Worm (Caenorhabditis elegans): ENCODE data around the gene rabx-5.

Gene rabx-5

DNA sequence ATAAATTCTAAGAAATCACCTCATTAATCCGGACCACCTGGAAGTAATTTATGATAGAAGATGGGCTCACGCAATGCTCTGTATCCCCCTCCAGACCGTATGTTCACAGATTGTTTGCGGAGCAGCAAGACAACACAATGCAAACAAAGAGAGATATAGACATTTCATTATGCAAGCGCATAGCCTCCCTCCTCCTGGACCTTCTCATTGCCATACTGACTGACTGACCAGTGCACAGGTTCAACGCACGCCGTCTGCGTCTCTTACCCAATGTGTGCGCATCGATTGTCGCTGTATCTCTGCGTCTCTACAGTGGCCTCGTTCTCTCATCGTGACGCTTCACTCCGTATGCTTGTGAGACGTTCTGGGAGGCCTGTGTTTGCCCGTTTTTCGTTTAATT is 46.5 kb downstream of the rabx-5 start:
- TF ChIP-seq efl-1 (optimal IDR thresholded peaks at IDR 0.05) (peak; percentile 66 to 81), efl-1 (GFP tag; optimal IDR thresholded peaks at IDR 0.05 in 1 of 2) (peak; percentile 43 to 89), unc-30 (tag; optimal IDR thresholded peaks at IDR 0.05) (no peak), pax-3 (tag; optimal IDR thresholded peaks at IDR 0.05) (no peak), hlh-4 (tag; optimal IDR thresholded peaks at IDR 0.05) (no peak), ces-1 (GFP tag; optimal IDR thresholded peaks at IDR 0.05) (no peak), unc-62 (GFP tag; optimal IDR thresholded peaks at IDR 0.05) (no peak), nhr-28 (tag; optimal IDR thresholded peaks at IDR 0.05) (no peak), zag-1 (tag; optimal IDR thresholded peaks at IDR 0.05) (no peak), fkh-10 (GFP tag; optimal IDR thresholded peaks at IDR 0.05) (no peak), swsn-7 (tag; optimal IDR thresholded peaks at IDR 0.05) (peak; percentile 53), zip-4 (GFP tag; optimal IDR thresholded peaks at IDR 0.05) (no peak), mab-9 (GFP tag; IDR thresholded peaks at IDR 0.05) (no peak), ceh-8 (GFP tag; optimal IDR thresholded peaks at IDR 0.05) (no peak), snu-23 (GFP tag; optimal IDR thresholded peaks at IDR 0.05) (peak; percentile 64), nhr-85 (tag) (no peak), efl-3 (GFP tag; optimal IDR thresholded peaks at IDR 0.05) (no peak), xbp-1 (tag; optimal IDR thresholded peaks at IDR 0.05) (peak; percentile 29), ztf-11 (tag; optimal IDR thresholded peaks at IDR 0.05) (peak in 1 of 2 experiments; percentile 73), isw-1 (GFP tag; IDR thresholded peaks at IDR 0.05) (no peak), nhr-77 (tag; optimal IDR thresholded peaks at IDR 0.05) (no peak), mdl-1 (tag; optimal IDR thresholded peaks at IDR 0.05) (peak in 1 of 2 experiments; percentile 48), sox-4 (tag; optimal IDR thresholded peaks at IDR 0.05) (no peak), lin-14 (GFP tag; optimal IDR thresholded peaks at IDR 0.05) (no peak), ceh-90 (tag; optimal IDR thresholded peaks at IDR 0.05) (no peak), lir-3 (tag; optimal IDR thresholded peaks at IDR 0.05; ENCODE audit: poor library complexity) (no peak), alr-1 (tag; optimal IDR thresholded peaks at IDR 0.05; ENCODE audit: borderline replicate concordance) (no peak), elt-3 (tag; optimal IDR thresholded peaks at IDR 0.05) (no peak), nhr-47 (tag; optimal IDR thresholded peaks at IDR 0.05) (peak; percentile 66), dpl-1 (GFP tag; optimal IDR thresholded peaks at IDR 0.05) (peak; percentile 31 to 35 (median 31)), ceh-63 (GFP tag; optimal IDR thresholded peaks at IDR 0.05) (no peak), lin-15B (tag; optimal IDR thresholded peaks at IDR 0.05) (no peak), lin-13 (GFP tag; optimal IDR thresholded peaks at IDR 0.05) (no peak), ceh-82 (tag; optimal IDR thresholded peaks at IDR 0.05) (peak; percentile 15 to 67 (median 40)), unc-98 (GFP tag; IDR thresholded peaks at IDR 0.05) (no peak), dsc-1 (tag; optimal IDR thresholded peaks at IDR 0.05) (peak; percentile 81), tbx-2 (tag; optimal IDR thresholded peaks at IDR 0.05) (peak; percentile 65), lin-39 (tag; optimal IDR thresholded peaks at IDR 0.05) (no peak), lsy-2 (tag; optimal IDR thresholded peaks at IDR 0.05) (peak; percentile 46 to 54), fkh-8 (tag; optimal IDR thresholded peaks at IDR 0.05) (peak; percentile 11), hlh-17 (GFP tag; optimal IDR thresholded peaks at IDR 0.05; ENCODE audit: borderline replicate concordance) (no peak), nhr-90 (tag; optimal IDR thresholded peaks at IDR 0.05; ENCODE audit: poor library complexity) (peak; percentile 23), egl-13 (tag; optimal IDR thresholded peaks at IDR 0.05) (no peak), F16B12.6 (tag; optimal IDR thresholded peaks at IDR 0.05) (peak; percentile 29), grh-1 (GFP tag; IDR thresholded peaks at IDR 0.05) (no peak), C16A3.4 (tag; optimal IDR thresholded peaks at IDR 0.05) (peak; percentile 10), hpl-2 (GFP tag; optimal IDR thresholded peaks at IDR 0.05) (no peak), nhr-20 (tag; optimal IDR thresholded peaks at IDR 0.05) (peak; percentile 25), unc-86 (tag; optimal IDR thresholded peaks at IDR 0.05) (peak; percentile 66), C34B4.2 (tag; optimal IDR thresholded peaks at IDR 0.05) (no peak), lin-35 (GFP tag; optimal IDR thresholded peaks at IDR 0.05) (peak; percentile 45 to 57), jun-1 (tag; optimal IDR thresholded peaks at IDR 0.05) (no peak), nhr-71 (tag; optimal IDR thresholded peaks at IDR 0.05) (peak; percentile 58)
